Fruit fly (Drosophila melanogaster) whole organism, embryonic: ENCODE data around the gene mRpL4.
A peak's percentile ranks its signal among the peaks of the same experiment; 100 is the strongest.

Experiments used
- Atf6 ChIP-seq: fragments of 200-800 bp; sonication (Bioruptor generic); IDR thresholded peaks from 2 replicates; pipeline ENCODE4 v1.3.6; 2022; ENCODE audit warnings: missing biosample characterization, missing genetic modification characterization
- BtbVII ChIP-seq: fragments of 200-800 bp; sonication (Bioruptor generic); optimal IDR thresholded peaks from 3 replicates; lab custom pipeline; 2017; ENCODE audit warnings: missing biosample characterization, mild to moderate bottlenecking, missing genetic modification characterization
- CG10267 ChIP-seq: fragments of 200-800 bp; sonication (Bioruptor generic); optimal IDR thresholded peaks from 2 replicates; lab custom pipeline; 2018; ENCODE audit warnings: missing biosample characterization, mild to moderate bottlenecking, missing genetic modification characterization, moderate library complexity
- CG10431 ChIP-seq: fragments of 200-800 bp; sonication (Bioruptor generic); optimal IDR thresholded peaks from 3 replicates; lab custom pipeline; 2018; ENCODE audit warnings: missing biosample characterization, mild to moderate bottlenecking, missing genetic modification characterization
- CG11504 ChIP-seq: fragments of 200-800 bp; sonication (Bioruptor generic); optimal IDR thresholded peaks from 3 replicates; lab custom pipeline; 2019; ENCODE audit warnings: missing biosample characterization, mild to moderate bottlenecking, missing genetic modification characterization, moderate library complexity
- CG1233 ChIP-seq: fragments of 200-800 bp; sonication (Bioruptor generic); optimal IDR thresholded peaks from 4 replicates; lab custom pipeline; 2018; ENCODE audit warnings: missing biosample characterization, mild to moderate bottlenecking, missing genetic modification characterization
- CG13624 ChIP-seq: fragments of 200-800 bp; sonication (Bioruptor generic); optimal IDR thresholded peaks from 2 replicates; lab custom pipeline; 2016; ENCODE audit warnings: missing biosample characterization, missing genetic modification characterization
- CG14014 ChIP-seq: fragments of 200-800 bp; sonication (Bioruptor generic); IDR thresholded peaks from 2 replicates; pipeline ENCODE4 v1.3.6; 2022; ENCODE audit warnings: missing biosample characterization, missing genetic modification characterization
- CG15696 ChIP-seq: fragments of 200-800 bp; sonication (Bioruptor generic); optimal IDR thresholded peaks from 2 replicates; lab custom pipeline; 2019; ENCODE audit warnings: missing biosample characterization, mild to moderate bottlenecking, missing genetic modification characterization, moderate library complexity
- CG1603 ChIP-seq: fragments of 200-800 bp; sonication (Bioruptor generic); optimal IDR thresholded peaks from 2 replicates; lab custom pipeline; 2019; ENCODE audit warnings: missing biosample characterization, mild to moderate bottlenecking, missing genetic modification characterization, moderate library complexity
- CG1647 ChIP-seq: fragments of 200-800 bp; sonication (Bioruptor generic); optimal IDR thresholded peaks from 3 replicates; lab custom pipeline; 2016; ENCODE audit warnings: missing biosample characterization, missing genetic modification characterization
- CG2120 ChIP-seq: fragments of 200-800 bp; sonication (Bioruptor generic); optimal IDR thresholded peaks from 3 replicates; lab custom pipeline; 2016; ENCODE audit warnings: missing biosample characterization, missing genetic modification characterization
- CG34422 ChIP-seq: fragments of 200-800 bp; sonication (Bioruptor generic); IDR thresholded peaks from 3 replicates; pipeline ENCODE4 v1.3.6; 2022; ENCODE audit warnings: missing biosample characterization, missing genetic modification characterization
- CG3838 ChIP-seq: fragments of 200-800 bp; sonication (Bioruptor generic); optimal IDR thresholded peaks from 3 replicates; lab custom pipeline; 2016; ENCODE audit warnings: missing biosample characterization, missing genetic modification characterization
- CG4282 ChIP-seq: fragments of 200-800 bp; sonication (Bioruptor generic); optimal IDR thresholded peaks from 2 replicates; lab custom pipeline; 2016; ENCODE audit warnings: missing biosample characterization, missing genetic modification characterization
- CG4707 ChIP-seq: fragments of 200-800 bp; sonication (Bioruptor generic); optimal IDR thresholded peaks from 2 replicates; lab custom pipeline; 2018; ENCODE audit warnings: missing biosample characterization, mild to moderate bottlenecking, missing genetic modification characterization, moderate library complexity
- CG6813 ChIP-seq: fragments of 200-800 bp; sonication (Bioruptor generic); optimal IDR thresholded peaks from 2 replicates; lab custom pipeline; 2017; ENCODE audit warnings: missing biosample characterization, missing genetic modification characterization, mild to moderate bottlenecking, moderate library complexity, missing genetic modification reagents
- CG7987 ChIP-seq: fragments of 200-800 bp; sonication (Bioruptor generic); optimal IDR thresholded peaks from 2 replicates; lab custom pipeline; 2018; ENCODE audit warnings: missing biosample characterization, mild to moderate bottlenecking, missing genetic modification characterization, moderate library complexity
- CG8765 ChIP-seq: fragments of 200-800 bp; sonication (Bioruptor generic); IDR thresholded peaks from 2 replicates; pipeline ENCODE4 v1.3.6; 2022; ENCODE audit warnings: missing biosample characterization, missing genetic modification characterization
- CG8924 ChIP-seq: fragments of 200-800 bp; optimal IDR thresholded peaks from 3 replicates; lab custom pipeline; 2019; ENCODE audit warnings: missing biosample characterization, mild to moderate bottlenecking, missing genetic modification characterization, moderate library complexity
- CG9932 ChIP-seq: fragments of 200-800 bp; sonication (Bioruptor generic); IDR thresholded peaks from 2 replicates; pipeline ENCODE4 v1.3.6; 2022; ENCODE audit warnings: missing biosample characterization, missing genetic modification characterization
- CoRest ChIP-seq: fragments of 200-800 bp; sonication (Bioruptor generic); optimal IDR thresholded peaks from 3 replicates; lab custom pipeline; 2018; ENCODE audit warnings: missing biosample characterization, mild to moderate bottlenecking, missing genetic modification characterization, moderate library complexity
- Drgx ChIP-seq: fragments of 200-800 bp; sonication (Bioruptor generic); IDR thresholded peaks from 2 replicates; pipeline ENCODE4 v1.3.6; 2022; ENCODE audit warnings: missing biosample characterization, missing genetic modification characterization
- Eip74EF ChIP-seq, 2 experiments: fragments of 200-800 bp in 1 of 2; fragments of >200 bp in 1 of 2; sonication (Bioruptor generic) in 1 of 2; optimal IDR thresholded peaks; 2 replicates each; lab custom pipeline; 2017 to 2019; ENCODE audit warnings: missing biosample characterization in 2 of 2, missing genetic modification characterization in 2 of 2, mild to moderate bottlenecking in 1 of 2, moderate library complexity in 1 of 2
- GATAe ChIP-seq: fragments of 200-800 bp; sonication (Bioruptor generic); conservative IDR thresholded peaks from 2 replicates; pipeline ENCODE4 v1.3.6; 2022; ENCODE audit warnings: missing biosample characterization, missing genetic modification characterization
- HHEX ChIP-seq: fragments of 200-800 bp; sonication (Bioruptor generic); optimal IDR thresholded peaks from 3 replicates; lab custom pipeline; 2017; ENCODE audit warnings: missing biosample characterization, mild to moderate bottlenecking, missing genetic modification characterization, missing genetic modification reagents
- Hey ChIP-seq: fragments of 200-800 bp; sonication (Bioruptor generic); optimal IDR thresholded peaks from 3 replicates; lab custom pipeline; 2018; ENCODE audit warnings: missing biosample characterization, mild to moderate bottlenecking, missing genetic modification characterization
- MESR4 ChIP-seq: fragments of 200-800 bp; sonication (Bioruptor generic); optimal IDR thresholded peaks from 2 replicates; lab custom pipeline; 2018; ENCODE audit warnings: missing biosample characterization, mild to moderate bottlenecking, missing genetic modification characterization, moderate library complexity
- Mad ChIP-seq: fragments of 200-800 bp; sonication (Bioruptor generic); optimal IDR thresholded peaks from 2 replicates; lab custom pipeline; 2016; ENCODE audit warnings: missing biosample characterization, missing genetic modification characterization
- Meics ChIP-seq: fragments of 200-800 bp; sonication (Bioruptor generic); optimal IDR thresholded peaks from 2 replicates; lab custom pipeline; 2017; ENCODE audit warnings: missing biosample characterization, mild to moderate bottlenecking, missing genetic modification characterization
- Mrtf ChIP-seq: fragments of 200-800 bp; sonication (Bioruptor generic); IDR thresholded peaks from 3 replicates; pipeline ENCODE4 v1.3.6; 2022; ENCODE audit warnings: missing biosample characterization, missing genetic modification characterization
- Nf-YA ChIP-seq: fragments of 200-800 bp; sonication (Bioruptor generic); IDR thresholded peaks from 2 replicates; pipeline ENCODE4 v1.3.6; 2022; ENCODE audit warnings: missing biosample characterization, missing genetic modification characterization
- Sox100B ChIP-seq: fragments of 200-800 bp; sonication (Bioruptor generic); optimal IDR thresholded peaks from 3 replicates; lab custom pipeline; 2018; ENCODE audit warnings: missing biosample characterization, mild to moderate bottlenecking, missing genetic modification characterization
- Xrp1 ChIP-seq: fragments of 200-800 bp; sonication (Bioruptor generic); IDR thresholded peaks from 2 replicates; pipeline ENCODE4 v1.3.6; 2022; ENCODE audit warnings: missing biosample characterization, missing genetic modification characterization
- al ChIP-seq: fragments of 200-800 bp; sonication (Bioruptor generic); IDR thresholded peaks from 2 replicates; pipeline ENCODE4 v1.3.6; 2022; ENCODE audit warnings: missing biosample characterization, missing genetic modification characterization
- ara ChIP-seq: fragments of 200-800 bp; sonication (Bioruptor generic); IDR thresholded peaks from 2 replicates; pipeline ENCODE4 v1.3.6; 2022; ENCODE audit warnings: missing biosample characterization, missing genetic modification characterization
- cas ChIP-seq: fragments of 200-800 bp; sonication (Bioruptor generic); IDR thresholded peaks from 2 replicates; pipeline ENCODE4 v1.3.6; 2022; ENCODE audit warnings: missing biosample characterization, missing genetic modification characterization
- ci ChIP-seq: fragments of 200-800 bp; sonication (Bioruptor generic); IDR thresholded peaks from 3 replicates; pipeline ENCODE4 v1.3.6; 2022; ENCODE audit warnings: missing biosample characterization, missing genetic modification characterization
- corto ChIP-seq: fragments of 200-800 bp; sonication (Bioruptor generic); optimal IDR thresholded peaks from 2 replicates; lab custom pipeline; 2016; ENCODE audit warnings: missing biosample characterization, mild to moderate bottlenecking, missing genetic modification characterization, moderate library complexity
- dm ChIP-seq: fragments of 200-800 bp; sonication (Bioruptor generic); optimal IDR thresholded peaks from 3 replicates; lab custom pipeline; 2016; ENCODE audit warnings: missing biosample characterization, missing genetic modification characterization
- en ChIP-seq: fragments of 200-800 bp; sonication (Bioruptor generic); optimal IDR thresholded peaks from 2 replicates; lab custom pipeline; 2016; ENCODE audit warnings: missing biosample characterization, missing genetic modification characterization
- fd3F ChIP-seq: fragments of 200-800 bp; sonication (Bioruptor generic); optimal IDR thresholded peaks from 2 replicates; lab custom pipeline; 2018; ENCODE audit warnings: missing biosample characterization, mild to moderate bottlenecking, missing genetic modification characterization, moderate library complexity
- fru ChIP-seq: fragments of >200 bp; optimal IDR thresholded peaks from 2 replicates; lab custom pipeline; 2017
- gt ChIP-seq: fragments of 200-800 bp; sonication (Bioruptor generic); IDR thresholded peaks from 2 replicates; pipeline ENCODE4 v1.3.6; 2022; ENCODE audit warnings: missing biosample characterization, missing genetic modification characterization
- hb ChIP-seq: fragments of 200-800 bp; sonication (Bioruptor generic); IDR thresholded peaks from 3 replicates; pipeline ENCODE4 v1.3.6; 2022; ENCODE audit warnings: missing biosample characterization, missing genetic modification characterization; ENCODE audit not compliant: partially characterized antibody
- hkb ChIP-seq, 2 experiments: fragments of 200-800 bp in 1 of 2; fragments of >200 bp in 1 of 2; sonication (Bioruptor generic) in 1 of 2; IDR thresholded peaks in 1 of 2; optimal IDR thresholded peaks in 1 of 2; 2 replicates each; pipeline versions ENCODE4 v1.3.6 to Lab custom; 2017 to 2022; ENCODE audit warnings: missing biosample characterization in 1 of 2, missing genetic modification characterization in 1 of 2
- p53 ChIP-seq: fragments of 200-800 bp; sonication (Bioruptor generic); optimal IDR thresholded peaks from 2 replicates; lab custom pipeline; 2016; ENCODE audit warnings: missing biosample characterization, missing genetic modification characterization
- phol ChIP-seq: fragments of 200-800 bp; sonication (Bioruptor generic); optimal IDR thresholded peaks from 3 replicates; lab custom pipeline; 2018; ENCODE audit warnings: missing biosample characterization, mild to moderate bottlenecking, missing genetic modification characterization, moderate library complexity
- ranshi ChIP-seq: fragments of 200-800 bp; sonication (Bioruptor generic); IDR thresholded peaks from 2 replicates; pipeline ENCODE4 v1.3.6; 2022; ENCODE audit warnings: missing biosample characterization, missing genetic modification characterization
- ro ChIP-seq: fragments of 200-800 bp; sonication (Bioruptor generic); IDR thresholded peaks from 2 replicates; pipeline ENCODE4 v1.3.6; 2022; ENCODE audit warnings: missing biosample characterization, missing genetic modification characterization
- seq ChIP-seq: fragments of 200-800 bp; sonication (Bioruptor generic); IDR thresholded peaks from 2 replicates; pipeline ENCODE4 v1.3.6; 2022; ENCODE audit warnings: missing biosample characterization, missing genetic modification characterization
- stwl ChIP-seq: fragments of 200-800 bp; sonication (Bioruptor generic); optimal IDR thresholded peaks from 3 replicates; lab custom pipeline; 2018; ENCODE audit warnings: missing biosample characterization, mild to moderate bottlenecking, missing genetic modification characterization, moderate library complexity

mRpL4 gene

DNA sequence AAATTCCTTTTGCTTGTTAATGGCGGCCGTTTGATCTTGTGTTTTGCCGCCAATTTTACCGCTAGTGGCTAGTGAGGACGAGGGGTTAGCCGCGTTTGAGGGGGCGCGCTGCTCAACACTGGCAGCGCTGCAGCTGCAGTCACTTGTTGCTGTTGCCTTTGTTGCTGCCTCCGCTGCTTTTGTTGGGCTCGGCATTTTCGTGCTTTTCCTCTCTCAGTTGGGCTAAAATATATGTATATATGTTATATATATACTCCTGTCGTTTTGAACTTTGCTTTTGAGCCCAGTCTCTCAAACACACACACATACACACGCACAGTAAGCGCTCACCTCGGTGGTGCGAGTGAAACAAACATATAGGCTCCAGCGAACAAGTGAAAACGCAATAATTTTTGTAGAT lies 4.1 kb downstream of the mRpL4 start (continued):
- no peak for TF ChIP-seq HHEX (GFP tag; lab: Kevin White, UChicago)
- TF ChIP-seq Meics (GFP tag; lab: Kevin White, UChicago), result no peak
- no peak for TF ChIP-seq CG8765 (GFP tag; lab: Robert Waterston, UW)
- TF ChIP-seq Mrtf (GFP tag; lab: Robert Waterston, UW), result no peak
- no peak for TF ChIP-seq fd3F
- no peak for TF ChIP-seq fru
- no peak for TF ChIP-seq CG1233 (GFP tag; lab: Kevin White, UChicago)
- TF ChIP-seq ro (GFP tag; lab: Robert Waterston, UW), result no peak
- TF ChIP-seq CG3838 (GFP tag; lab: Kevin White, UChicago), result no peak
- TF ChIP-seq Drgx (GFP tag; lab: Robert Waterston, UW), result no peak
- TF ChIP-seq CG2120 (GFP tag; lab: Kevin White, UChicago), result no peak
- no peak for TF ChIP-seq hb (GFP tag; lab: Robert Waterston, UW)
- 0 out of 2 replicates have a peak, but pooled peaks have one; percentile 10 for TF ChIP-seq ranshi (GFP tag; lab: Robert Waterston, UW)
- no peak for TF ChIP-seq Eip74EF (GFP tag; optimal IDR thresholded peaks at IDR 0.05; lab: Kevin White, UChicago)
- TF ChIP-seq Xrp1 (GFP tag; lab: Robert Waterston, UW), result no peak
- TF ChIP-seq CG7987 (GFP tag; lab: Kevin White, UChicago), result peak; percentile 16
- TF ChIP-seq CoRest (tag; lab: Kevin White, UChicago), result no peak
- TF ChIP-seq CG10267 (tag; lab: Kevin White, UChicago), result peak; percentile 83
- TF ChIP-seq CG9932, result no peak
- no peak for TF ChIP-seq Mad
- TF ChIP-seq al, result no peak
- TF ChIP-seq phol (tag; lab: Kevin White, UChicago), result peak; percentile 11
- no peak for TF ChIP-seq p53
- peak; percentile 54 for TF ChIP-seq ara (GFP tag; lab: Robert Waterston, UW)
- TF ChIP-seq CG14014 (GFP tag; lab: Robert Waterston, UW), result no peak
- peak; percentile 15 for TF ChIP-seq CG10431 (GFP tag; lab: Kevin White, UChicago)
- TF ChIP-seq BtbVII, result no peak
- peak; percentile 11 for TF ChIP-seq CG11504 (tag; lab: Kevin White, UChicago)
- no peak for TF ChIP-seq GATAe (GFP tag; lab: Robert Waterston, UW)
- TF ChIP-seq corto, result peak; percentile 62
- TF ChIP-seq CG8924, result no peak
- TF ChIP-seq Nf-YA (GFP tag; lab: Robert Waterston, UW), result no peak
- TF ChIP-seq en, result no peak
- no peak for TF ChIP-seq CG15696 (tag; lab: Kevin White, UChicago)
- peak; percentile 70; the same call in 2 of the 3 replicates for TF ChIP-seq CG34422 (GFP tag; lab: Robert Waterston, UW)
- TF ChIP-seq gt (GFP tag; lab: Robert Waterston, UW), result no peak
- TF ChIP-seq cas (GFP tag; lab: Robert Waterston, UW), result no peak
- peak; percentile 29; the same call in 1 of the 2 replicates for TF ChIP-seq seq (GFP tag; lab: Robert Waterston, UW)
- no peak for TF ChIP-seq Hey (tag; lab: Kevin White, UChicago)
- TF ChIP-seq dm, result no peak
- TF ChIP-seq CG1647 (GFP tag; lab: Kevin White, UChicago), result no peak
- TF ChIP-seq ci (GFP tag; lab: Robert Waterston, UW), result peak; percentile 72; the same call in 2 of the 3 replicates
- no peak for TF ChIP-seq CG1603 (tag; lab: Kevin White, UChicago)
- TF ChIP-seq CG4707 (GFP tag; lab: Kevin White, UChicago), result no peak
- TF ChIP-seq CG4282, result no peak
- no peak for TF ChIP-seq CG6813
- no peak for TF ChIP-seq stwl (tag; lab: Kevin White, UChicago)
- no peak for TF ChIP-seq MESR4 (GFP tag; lab: Kevin White, UChicago)
- TF ChIP-seq hkb (optimal IDR thresholded peaks at IDR 0.05; lab: Kevin White, UChicago), result no peak
- no peak for TF ChIP-seq hkb (GFP tag; IDR thresholded peaks at IDR 0.05; lab: Robert Waterston, UW)
- TF ChIP-seq CG13624 (GFP tag; lab: Kevin White, UChicago), result no peak
- no peak for TF ChIP-seq Sox100B (GFP tag; lab: Kevin White, UChicago)
- TF ChIP-seq Atf6, result no peak
